Worm (Caenorhabditis elegans) whole organism, midembryonic: Measurements from ENCODE around the gene irld-17.

ENCODE experiments used
- flt-1 ChIP-seq: fragments of 200-800 bp; sonication (Bioruptor generic); IDR thresholded peaks from 2 replicates; pipeline ENCODE4 v1.3.6; 2022; ENCODE audit warnings: missing genetic modification characterization, missing compliant biosample characterization
- ref-1 ChIP-seq: fragments of 200-800 bp; sonication (Bioruptor generic); conservative IDR thresholded peaks from 2 replicates; pipeline ENCODE4 v1.3.6; 2022; ENCODE audit warnings: missing genetic modification reagents, missing genetic modification characterization, missing compliant biosample characterization
- tab-1 ChIP-seq: fragments of 200-800 bp; sonication (Bioruptor generic); IDR thresholded peaks from 2 replicates; pipeline ENCODE4 v1.3.6; 2022; ENCODE audit warnings: missing genetic modification characterization, missing compliant biosample characterization
- ztf-29 ChIP-seq: fragments of 200-800 bp; sonication (Bioruptor generic); IDR thresholded peaks from 2 replicates; pipeline ENCODE4 v1.3.6; 2022; ENCODE audit warnings: missing genetic modification reagents, missing genetic modification characterization, missing compliant biosample characterization

- TF ChIP-seq ref-1 (GFP tag; lab: Robert Waterston, UW) (no peak), tab-1 (GFP tag; lab: Robert Waterston, UW) (no peak), flt-1 (GFP tag; lab: Robert Waterston, UW) (no peak), ztf-29 (GFP tag; lab: Robert Waterston, UW) (no peak)
These were observed 11.3 kb upstream of the irld-17 start for ce11 chrV:1620537-1620936.
